Fruit fly (Drosophila melanogaster) whole organism, embryonic: ENCODE results near the gene CG10345.

ENCODE experiments used
- Ada2b ChIP-seq: fragments of 200-800 bp; sonication (Bioruptor generic); IDR thresholded peaks from 2 replicates; pipeline ENCODE4 v1.3.6; 2022; ENCODE audit warnings: missing biosample characterization, missing genetic modification characterization
- Atf6 ChIP-seq: fragments of 200-800 bp; sonication (Bioruptor generic); IDR thresholded peaks from 2 replicates; pipeline ENCODE4 v1.3.6; 2022; ENCODE audit warnings: missing biosample characterization, missing genetic modification characterization
- Bgb ChIP-seq: fragments of 200-800 bp; sonication (Bioruptor generic); IDR thresholded peaks from 2 replicates; pipeline ENCODE4 v1.3.6; 2022; ENCODE audit warnings: missing biosample characterization, missing genetic modification characterization; ENCODE audit not compliant: partially characterized antibody
- Blimp-1 ChIP-seq: fragments of 200-800 bp; sonication (Bioruptor generic); optimal IDR thresholded peaks from 3 replicates; lab custom pipeline; 2018; ENCODE audit warnings: missing biosample characterization, missing genetic modification characterization, mild to moderate bottlenecking, moderate library complexity, missing genetic modification reagents
- CG10321 ChIP-seq: fragments of 200-800 bp; sonication (Bioruptor generic); IDR thresholded peaks from 2 replicates; pipeline ENCODE4 v1.3.6; 2022; ENCODE audit warnings: missing biosample characterization, missing genetic modification characterization
- CG10462 ChIP-seq: fragments of 200-800 bp; sonication (Bioruptor generic); optimal IDR thresholded peaks from 2 replicates; lab custom pipeline; 2016; ENCODE audit warnings: missing biosample characterization, missing genetic modification characterization
- CG11398 ChIP-seq: fragments of 200-800 bp; sonication (Bioruptor generic); optimal IDR thresholded peaks from 2 replicates; lab custom pipeline; 2016; ENCODE audit warnings: missing biosample characterization, missing genetic modification characterization
- CG11696 ChIP-seq: fragments of 200-800 bp; sonication (Bioruptor generic); IDR thresholded peaks from 2 replicates; pipeline ENCODE4 v1.3.6; 2022; ENCODE audit warnings: missing biosample characterization, missing genetic modification characterization
- CG12769 ChIP-seq: fragments of 200-800 bp; sonication (Bioruptor generic); optimal IDR thresholded peaks from 2 replicates; lab custom pipeline; 2019; ENCODE audit warnings: missing biosample characterization, mild to moderate bottlenecking, missing genetic modification characterization, moderate library complexity
- CG13296 ChIP-seq: fragments of 200-800 bp; sonication (Bioruptor generic); optimal IDR thresholded peaks from 3 replicates; lab custom pipeline; 2018; ENCODE audit warnings: missing biosample characterization, mild to moderate bottlenecking, missing genetic modification characterization
- CG1529 ChIP-seq: fragments of 200-800 bp; sonication (Bioruptor generic); optimal IDR thresholded peaks from 3 replicates; lab custom pipeline; 2018; ENCODE audit warnings: missing biosample characterization, missing genetic modification characterization
- CG16815 ChIP-seq: fragments of 200-800 bp; sonication (Bioruptor generic); optimal IDR thresholded peaks from 3 replicates; lab custom pipeline; 2017; ENCODE audit warnings: missing biosample characterization, mild to moderate bottlenecking, missing genetic modification characterization
- CG18011 ChIP-seq: fragments of 200-800 bp; sonication (Bioruptor generic); optimal IDR thresholded peaks from 2 replicates; lab custom pipeline; 2017; ENCODE audit warnings: missing biosample characterization, missing genetic modification characterization, mild to moderate bottlenecking, moderate library complexity, missing genotype
- CG1832 ChIP-seq: fragments of 200-800 bp; sonication (Bioruptor generic); optimal IDR thresholded peaks from 2 replicates; lab custom pipeline; 2017; ENCODE audit warnings: missing biosample characterization, mild to moderate bottlenecking, missing genetic modification characterization, inconsistent platforms
- CG2120 ChIP-seq: fragments of 200-800 bp; sonication (Bioruptor generic); optimal IDR thresholded peaks from 3 replicates; lab custom pipeline; 2016; ENCODE audit warnings: missing biosample characterization, missing genetic modification characterization
- CG33557 ChIP-seq: fragments of 200-800 bp; sonication (Bioruptor generic); optimal IDR thresholded peaks from 2 replicates; lab custom pipeline; 2019; ENCODE audit warnings: missing biosample characterization, mild to moderate bottlenecking, missing genetic modification characterization, moderate library complexity
- CG3838 ChIP-seq: fragments of 200-800 bp; sonication (Bioruptor generic); optimal IDR thresholded peaks from 3 replicates; lab custom pipeline; 2016; ENCODE audit warnings: missing biosample characterization, missing genetic modification characterization
- CG3847 ChIP-seq: fragments of 200-800 bp; sonication (Bioruptor generic); IDR thresholded peaks from 2 replicates; pipeline ENCODE4 v1.3.6; 2022; ENCODE audit warnings: missing biosample characterization, missing genetic modification characterization
- CG6683 ChIP-seq: fragments of 200-800 bp; sonication (Bioruptor generic); optimal IDR thresholded peaks from 2 replicates; lab custom pipeline; 2017; ENCODE audit warnings: missing biosample characterization, mild to moderate bottlenecking, missing genetic modification characterization, missing genetic modification reagents
- CG7839 ChIP-seq: fragments of 200-800 bp; sonication (Bioruptor generic); optimal IDR thresholded peaks from 3 replicates; lab custom pipeline; 2018; ENCODE audit warnings: missing biosample characterization, mild to moderate bottlenecking, missing genetic modification characterization, moderate library complexity
- CG7928 ChIP-seq: fragments of 200-800 bp; sonication (Bioruptor generic); optimal IDR thresholded peaks from 2 replicates; lab custom pipeline; 2017; ENCODE audit warnings: missing biosample characterization, mild to moderate bottlenecking, missing genetic modification characterization
- CG8924 ChIP-seq: fragments of 200-800 bp; optimal IDR thresholded peaks from 3 replicates; lab custom pipeline; 2019; ENCODE audit warnings: missing biosample characterization, mild to moderate bottlenecking, missing genetic modification characterization, moderate library complexity
- CG9817 ChIP-seq: fragments of 200-800 bp; sonication (Bioruptor generic); optimal IDR thresholded peaks from 2 replicates; lab custom pipeline; 2018; ENCODE audit warnings: missing biosample characterization, mild to moderate bottlenecking, missing genetic modification characterization, moderate library complexity
- CTCF ChIP-seq: fragments of 200-800 bp; sonication (Bioruptor generic); optimal IDR thresholded peaks from 2 replicates; lab custom pipeline; 2017; ENCODE audit warnings: missing biosample characterization, mild to moderate bottlenecking, missing genetic modification characterization, moderate library complexity
- Dfd ChIP-seq, 2 experiments: fragments of >200 bp; optimal IDR thresholded peaks; 2 replicates each; lab custom pipeline; 2017; ENCODE audit warnings: missing biosample characterization in 2 of 2, missing genetic modification characterization in 2 of 2
- Drgx ChIP-seq: fragments of 200-800 bp; sonication (Bioruptor generic); IDR thresholded peaks from 2 replicates; pipeline ENCODE4 v1.3.6; 2022; ENCODE audit warnings: missing biosample characterization, missing genetic modification characterization
- Ets65A ChIP-seq: fragments of 200-800 bp; sonication (Bioruptor generic); peaks from one replicate; lab custom pipeline; 2016; ENCODE audit warnings: missing biosample characterization, missing genetic modification characterization
- Fer1 ChIP-seq: fragments of 200-800 bp; sonication (Bioruptor generic); optimal IDR thresholded peaks from 2 replicates; lab custom pipeline; 2017; ENCODE audit warnings: missing biosample characterization, mild to moderate bottlenecking, missing genetic modification characterization
- Hey ChIP-seq: fragments of 200-800 bp; sonication (Bioruptor generic); optimal IDR thresholded peaks from 3 replicates; lab custom pipeline; 2018; ENCODE audit warnings: missing biosample characterization, mild to moderate bottlenecking, missing genetic modification characterization
- HmgZ ChIP-seq: fragments of 200-800 bp; sonication (Bioruptor generic); optimal IDR thresholded peaks from 2 replicates; lab custom pipeline; 2018; ENCODE audit warnings: missing biosample characterization, mild to moderate bottlenecking, missing genetic modification characterization
- Lim3 ChIP-seq: fragments of 200-800 bp; sonication (Bioruptor generic); IDR thresholded peaks from 2 replicates; pipeline ENCODE4 v1.3.6; 2022; ENCODE audit warnings: missing biosample characterization, missing genetic modification characterization
- MTF-1 ChIP-seq: fragments of 200-800 bp; sonication (Bioruptor generic); optimal IDR thresholded peaks from 2 replicates; lab custom pipeline; 2018; ENCODE audit warnings: missing biosample characterization, mild to moderate bottlenecking, missing genetic modification characterization, borderline replicate concordance
- Med ChIP-seq: fragments of 200-800 bp; sonication (Bioruptor generic); peaks from one replicate; lab custom pipeline; 2016; ENCODE audit warnings: missing biosample characterization, missing genetic modification characterization, mild to moderate bottlenecking, inconsistent platforms, moderate library complexity
- NC2β ChIP-seq: fragments of 200-800 bp; sonication (Bioruptor generic); optimal IDR thresholded peaks from 2 replicates; lab custom pipeline; 2016; ENCODE audit warnings: missing biosample characterization, missing genetic modification characterization
- NfI ChIP-seq: fragments of 200-800 bp; sonication (Bioruptor generic); optimal IDR thresholded peaks from 3 replicates; lab custom pipeline; 2018; ENCODE audit warnings: missing biosample characterization, mild to moderate bottlenecking, missing genetic modification characterization, moderate library complexity
- Side ChIP-seq: fragments of 200-800 bp; sonication (Bioruptor generic); optimal IDR thresholded peaks from 2 replicates; lab custom pipeline; 2016; ENCODE audit warnings: missing biosample characterization, missing genetic modification characterization
- ara ChIP-seq: fragments of 200-800 bp; sonication (Bioruptor generic); IDR thresholded peaks from 2 replicates; pipeline ENCODE4 v1.3.6; 2022; ENCODE audit warnings: missing biosample characterization, missing genetic modification characterization
- ash1 ChIP-seq: fragments of 200-800 bp; sonication (Bioruptor generic); optimal IDR thresholded peaks from 2 replicates; lab custom pipeline; 2018; ENCODE audit warnings: missing biosample characterization, mild to moderate bottlenecking, missing genetic modification characterization
- chif ChIP-seq, 2 experiments: fragments of 200-800 bp; sonication (Bioruptor generic); optimal IDR thresholded peaks; 3 replicates each; lab custom pipeline; 2016; ENCODE audit warnings: missing biosample characterization in 2 of 2, missing genetic modification characterization in 2 of 2
- eve ChIP-seq, 2 experiments: fragments of >200 bp; optimal IDR thresholded peaks; 2 replicates each; lab custom pipeline; 2017; ENCODE audit warnings: missing biosample characterization in 2 of 2, missing genetic modification characterization in 2 of 2
- gem ChIP-seq: fragments of 200-800 bp; sonication (Bioruptor generic); optimal IDR thresholded peaks from 2 replicates; lab custom pipeline; 2019; ENCODE audit warnings: missing biosample characterization, mild to moderate bottlenecking, missing genetic modification characterization, moderate library complexity
- gsb-n ChIP-seq: fragments of 200-800 bp; sonication (Bioruptor generic); optimal IDR thresholded peaks from 3 replicates; lab custom pipeline; 2018; ENCODE audit warnings: missing biosample characterization, mild to moderate bottlenecking, missing genetic modification characterization
- ind ChIP-seq: fragments of 200-800 bp; sonication (Bioruptor generic); optimal IDR thresholded peaks from 3 replicates; lab custom pipeline; 2016; ENCODE audit warnings: missing biosample characterization, missing genetic modification characterization
- lov ChIP-seq, 2 experiments: fragments of 200-800 bp in 1 of 2; fragments of >200 bp in 1 of 2; sonication (Bioruptor generic) in 1 of 2; IDR thresholded peaks in 1 of 2; optimal IDR thresholded peaks in 1 of 2; 2 replicates in 1 of 2; 3 replicates in 1 of 2; pipeline versions ENCODE4 v1.3.6 to Lab custom; 2017 to 2022; ENCODE audit warnings: missing biosample characterization in 1 of 2, missing genetic modification characterization in 1 of 2
- mld ChIP-seq: fragments of 200-800 bp; sonication (Bioruptor generic); IDR thresholded peaks from 3 replicates; pipeline ENCODE4 v1.3.6; 2022; ENCODE audit warnings: missing biosample characterization, missing genetic modification characterization; ENCODE audit not compliant: partially characterized antibody
- nerfin-2 ChIP-seq: fragments of 200-800 bp; sonication (Bioruptor generic); IDR thresholded peaks from 2 replicates; pipeline ENCODE4 v1.3.6; 2022; ENCODE audit warnings: missing biosample characterization, missing genetic modification characterization; ENCODE audit not compliant: partially characterized antibody
- pb ChIP-seq: fragments of 200-800 bp; sonication (Bioruptor generic); optimal IDR thresholded peaks from 3 replicates; lab custom pipeline; 2016; ENCODE audit warnings: missing biosample characterization, missing genetic modification characterization
- run ChIP-seq: fragments of 200-800 bp; sonication (Bioruptor generic); optimal IDR thresholded peaks from 3 replicates; lab custom pipeline; 2018; ENCODE audit warnings: missing biosample characterization, mild to moderate bottlenecking, missing genetic modification characterization
- sima ChIP-seq: fragments of 200-800 bp; sonication (Bioruptor generic); optimal IDR thresholded peaks from 2 replicates; lab custom pipeline; 2016; ENCODE audit warnings: missing biosample characterization, missing genetic modification characterization
- trem ChIP-seq: fragments of 200-800 bp; optimal IDR thresholded peaks from 3 replicates; lab custom pipeline; 2019; ENCODE audit warnings: missing biosample characterization, mild to moderate bottlenecking, missing genetic modification characterization, moderate library complexity
- unpg ChIP-seq: fragments of 200-800 bp; sonication (Bioruptor generic); optimal IDR thresholded peaks from 3 replicates; lab custom pipeline; 2018; ENCODE audit warnings: missing biosample characterization, mild to moderate bottlenecking, missing genetic modification characterization, moderate library complexity
- zf30C ChIP-seq: fragments of 200-800 bp; sonication (Bioruptor generic); optimal IDR thresholded peaks from 3 replicates; lab custom pipeline; 2018; ENCODE audit warnings: missing biosample characterization, mild to moderate bottlenecking, missing genetic modification characterization

CG10345 gene

dm6 chr3R:16630564-16630963 is 25.9 kb upstream of the CG10345 start (continued):
- TF ChIP-seq NfI (GFP tag; lab: Kevin White, UChicago) (no peak), CG1832 (GFP tag; lab: Kevin White, UChicago) (no peak), Side (peak; percentile 7), gsb-n (tag; lab: Kevin White, UChicago) (no peak), Blimp-1 (no peak), CG10321 (no peak), gem (tag; lab: Kevin White, UChicago) (peak; percentile 63), pb (GFP tag; lab: Kevin White, UChicago) (no peak), ara (GFP tag; lab: Robert Waterston, UW) (no peak), CG7928 (GFP tag; lab: Kevin White, UChicago) (no peak), mld (GFP tag; lab: Robert Waterston, UW) (no peak), CTCF (no peak), Lim3 (GFP tag; lab: Robert Waterston, UW) (no peak), CG3847 (no peak), CG13296 (GFP tag; lab: Kevin White, UChicago) (no peak), MTF-1 (no peak), sima (GFP tag; lab: Kevin White, UChicago) (no peak), CG11398 (GFP tag; lab: Kevin White, UChicago) (no peak), CG2120 (GFP tag; lab: Kevin White, UChicago) (no peak), Hey (tag; lab: Kevin White, UChicago) (no peak), CG33557 (GFP tag; lab: Kevin White, UChicago) (peak; percentile 54), Med (GFP tag; lab: Kevin White, UChicago) (no peak), CG9817 (tag; lab: Kevin White, UChicago) (no peak), eve (GFP tag; optimal IDR thresholded peaks at IDR 0.05; lab: Kevin White, UChicago) (peak in 1 of 2 experiments; percentile 34), lov (optimal IDR thresholded peaks at IDR 0.05; lab: Kevin White, UChicago) (no peak), lov (GFP tag; IDR thresholded peaks at IDR 0.05; lab: Robert Waterston, UW) (no peak), CG1529 (GFP tag; lab: Kevin White, UChicago) (no peak), chif (GFP tag; optimal IDR thresholded peaks at IDR 0.05; lab: Kevin White, UChicago) (peak in 1 of 2 experiments; percentile 28), CG6683 (GFP tag; lab: Kevin White, UChicago) (no peak), CG7839 (tag; lab: Kevin White, UChicago) (no peak), HmgZ (tag; lab: Kevin White, UChicago) (no peak), Ets65A (GFP tag; lab: Kevin White, UChicago) (peak; percentile 54), CG8924 (tag; lab: Kevin White, UChicago) (peak; percentile 23), CG11696 (GFP tag; lab: Robert Waterston, UW) (no peak), nerfin-2 (no peak), ind (GFP tag; lab: Kevin White, UChicago) (no peak), NC2β (GFP tag; lab: Kevin White, UChicago) (no peak), CG16815 (GFP tag; lab: Kevin White, UChicago) (peak; percentile 16), CG3838 (GFP tag; lab: Kevin White, UChicago) (no peak), CG18011 (GFP tag; lab: Kevin White, UChicago) (no peak), ash1 (no peak), run (tag; lab: Kevin White, UChicago) (no peak), zf30C (GFP tag; lab: Kevin White, UChicago) (peak; percentile 98), Atf6 (GFP tag; lab: Robert Waterston, UW) (no peak), Drgx (GFP tag; lab: Robert Waterston, UW) (no peak), Ada2b (GFP tag; lab: Robert Waterston, UW) (no peak), CG10462 (no peak), Dfd (GFP tag; optimal IDR thresholded peaks at IDR 0.05; lab: Kevin White, UChicago) (no peak), Bgb (GFP tag; lab: Robert Waterston, UW) (no peak), CG12769 (tag; lab: Kevin White, UChicago) (no peak), unpg (GFP tag; lab: Kevin White, UChicago) (no peak), Fer1 (GFP tag; lab: Kevin White, UChicago) (no peak), trem (tag; lab: Kevin White, UChicago) (peak; percentile 17)
